Worm (Caenorhabditis elegans): ENCODE results near the gene F09F9.1.

F09F9.1 gene

DNA sequence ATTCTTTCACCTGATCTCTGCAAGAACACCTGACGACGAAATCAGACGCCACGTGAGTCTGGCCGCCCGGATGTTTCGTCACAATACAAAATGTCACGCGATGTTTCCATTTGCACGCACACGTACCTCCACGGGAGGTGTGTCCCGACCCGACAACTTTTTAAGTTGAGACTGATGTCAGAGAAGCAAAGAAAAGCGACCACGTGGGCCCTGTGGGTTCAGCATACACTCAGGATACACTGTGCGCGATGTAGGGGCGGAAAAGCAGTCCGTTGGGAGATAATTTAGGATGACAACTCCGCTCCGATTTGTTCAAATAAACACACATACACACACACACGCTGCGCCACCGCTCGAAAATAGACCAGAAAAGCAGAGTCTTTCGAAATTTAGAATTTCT lies 27.1 kb downstream of the F09F9.1 start (continued):
- TF ChIP-seq ceh-82 (tag; optimal IDR thresholded peaks at IDR 0.05) (no peak), Y5F2A.4 (GFP tag; optimal IDR thresholded peaks at IDR 0.05) (no peak), hmg-1.1 (GFP tag; IDR thresholded peaks at IDR 0.05) (peak; percentile 18), Y48G9A.11 (GFP tag; IDR thresholded peaks at IDR 0.05) (0 out of 2 replicates have a peak, but pooled peaks have one; percentile 29), fos-1 (tag; optimal IDR thresholded peaks at IDR 0.05) (no peak), arid-1 (GFP tag; conservative IDR thresholded peaks at IDR 0.05) (peak; percentile 75), ceh-32 (tag; optimal IDR thresholded peaks at IDR 0.05; ENCODE audit: poor library complexity) (peak; percentile 48), rbr-2 (tag; optimal IDR thresholded peaks at IDR 0.05) (no peak), gei-8 (GFP tag; optimal IDR thresholded peaks at IDR 0.05) (peak; percentile 59), Y105C5A.15 (GFP tag; IDR thresholded peaks at IDR 0.05) (no peak), D1046.2 (GFP tag; IDR thresholded peaks at IDR 0.05) (no peak), unc-62 (GFP tag; optimal IDR thresholded peaks at IDR 0.05 in 1 of 2) (no peak), unc-62 (tag; optimal IDR thresholded peaks at IDR 0.05) (no peak), attf-4 (tag; optimal IDR thresholded peaks at IDR 0.05) (no peak), spr-1 (tag; optimal IDR thresholded peaks at IDR 0.05) (peak; percentile 26), pha-4 (GFP tag; IDR thresholded peaks at IDR 0.05) (peak; percentile 50; the same call in 1 of the 2 replicates), pha-4 (tag; optimal IDR thresholded peaks at IDR 0.05) (no peak), madf-9 (GFP tag; conservative IDR thresholded peaks at IDR 0.05) (peak; percentile 56; the same call in 1 of the 2 replicates), mes-2 (tag; optimal IDR thresholded peaks at IDR 0.05; ENCODE audit: poor library complexity, severe bottlenecking) (peak; percentile 2), dmd-8 (GFP tag; IDR thresholded peaks at IDR 0.05) (0 out of 2 replicates have a peak, but pooled peaks have one; percentile 4), zip-11 (GFP tag; IDR thresholded peaks at IDR 0.05) (no peak), zfp-2 (tag; optimal IDR thresholded peaks at IDR 0.05) (no peak), nhr-42 (GFP tag; IDR thresholded peaks at IDR 0.05) (peak; percentile 80; the same call in 1 of the 2 replicates), lin-1 (GFP tag; IDR thresholded peaks at IDR 0.05) (peak; percentile 92), Y75B8A.6 (GFP tag; IDR thresholded peaks at IDR 0.05) (peak; percentile 58; the same call in 1 of the 2 replicates), nhr-111 (GFP tag; optimal IDR thresholded peaks at IDR 0.05) (no peak), sdz-12 (GFP tag; optimal IDR thresholded peaks at IDR 0.05) (no peak), lin-38 (GFP tag; IDR thresholded peaks at IDR 0.05) (no peak), jun-1 (tag; optimal IDR thresholded peaks at IDR 0.05) (no peak), nhr-237 (tag; optimal IDR thresholded peaks at IDR 0.05) (no peak), nhr-25 (tag; optimal IDR thresholded peaks at IDR 0.05; ENCODE audit: borderline replicate concordance, insufficient read depth) (no peak), skn-1 (tag; optimal IDR thresholded peaks at IDR 0.05) (peak; percentile 34), daf-19 (GFP tag; conservative IDR thresholded peaks at IDR 0.05) (no peak), nhr-11 (tag; optimal IDR thresholded peaks at IDR 0.05) (peak; percentile 83), T26A8.4 (GFP tag; IDR thresholded peaks at IDR 0.05) (peak; percentile 73), nhr-48 (tag; optimal IDR thresholded peaks at IDR 0.05) (peak; percentile 97), nhr-10 (tag; optimal IDR thresholded peaks at IDR 0.05) (no peak), tra-1 (GFP tag; IDR thresholded peaks at IDR 0.05) (peak; percentile 94)

DNA sequence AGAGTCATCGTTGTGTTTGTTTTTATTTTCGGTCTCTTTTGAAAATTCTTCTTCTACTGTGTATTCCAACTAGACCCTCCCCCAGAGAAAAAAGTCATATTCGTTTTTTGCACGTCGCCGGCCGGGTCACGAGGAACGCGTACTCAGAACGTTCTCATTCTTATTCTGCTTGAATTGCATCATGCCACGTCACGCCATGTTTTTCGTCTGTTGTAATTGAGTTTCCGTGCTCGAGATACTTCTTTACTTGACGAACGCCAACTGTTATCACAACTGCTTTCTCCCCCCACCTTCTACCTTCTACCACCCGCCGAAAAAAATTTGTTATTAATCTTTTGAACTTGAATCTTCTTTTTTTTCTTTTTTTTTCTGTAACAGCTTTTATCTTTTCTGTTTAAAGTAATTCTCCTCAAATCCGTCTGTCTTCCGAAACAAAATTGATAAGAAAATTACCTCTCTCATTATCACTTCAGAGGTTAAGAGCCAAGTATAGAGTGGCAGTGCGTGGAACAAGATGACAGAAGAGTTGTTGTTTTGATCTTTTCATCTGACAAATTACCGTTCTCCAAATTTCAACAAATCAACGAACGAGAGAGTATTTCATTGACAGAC lies 27.6 kb downstream of the F09F9.1 start:
- TF ChIP-seq fkh-10 (GFP tag; optimal IDR thresholded peaks at IDR 0.05) = peak; percentile 6
- TF ChIP-seq ztf-7 (tag; optimal IDR thresholded peaks at IDR 0.05) = peak; percentile 72
- TF ChIP-seq snpc-4 (tag; optimal IDR thresholded peaks at IDR 0.05) = no peak
- no peak for TF ChIP-seq nhr-42 (GFP tag; IDR thresholded peaks at IDR 0.05)
- peak; percentile 33 for TF ChIP-seq pqm-1 (tag; optimal IDR thresholded peaks at IDR 0.05)
- no peak for TF ChIP-seq T26A8.4 (GFP tag; IDR thresholded peaks at IDR 0.05)
- TF ChIP-seq lin-1 (GFP tag; IDR thresholded peaks at IDR 0.05) = 0 out of 2 replicates have a peak, but pooled peaks have one; percentile 13
- peak; percentile 28 for TF ChIP-seq F37D6.2 (tag; optimal IDR thresholded peaks at IDR 0.05)
- TF ChIP-seq daf-19 (GFP tag; conservative IDR thresholded peaks at IDR 0.05) = 0 out of 2 replicates have a peak, but pooled peaks have one; percentile 8
- peak; percentile 84 for TF ChIP-seq mdt-29 (GFP tag; IDR thresholded peaks at IDR 0.05)
- peak; percentile 50 for TF ChIP-seq dve-1 (tag; optimal IDR thresholded peaks at IDR 0.05; ENCODE audit: insufficient read depth)
- peak; percentile 59; the same call in 1 of the 2 replicates for TF ChIP-seq tra-1 (GFP tag; IDR thresholded peaks at IDR 0.05)
- peak; percentile 43 for TF ChIP-seq mep-1 (tag; optimal IDR thresholded peaks at IDR 0.05)
- TF ChIP-seq hif-1 (tag; optimal IDR thresholded peaks at IDR 0.05) = peak in 1 of 2 experiments; percentile 99
- peak in 1 of 2 experiments; percentile 79 for TF ChIP-seq lsy-2 (tag; optimal IDR thresholded peaks at IDR 0.05)
- TF ChIP-seq hlh-30 (tag; optimal IDR thresholded peaks at IDR 0.05; ENCODE audit: insufficient read depth) = peak; percentile 20
- TF ChIP-seq ctbp-1 (GFP tag; IDR thresholded peaks at IDR 0.05) = peak; percentile 73; the same call in 1 of the 2 replicates
- no peak for TF ChIP-seq nhr-77 (tag; optimal IDR thresholded peaks at IDR 0.05)

Measured in whole organism, L4 larva.